Worm (Caenorhabditis elegans): ENCODE data around the gene srh-3.
"Not testable (repeated sequence)": the region's sequence is repeated elsewhere in the genome, so short reads cannot be mapped to it uniquely, and the experiment has no call there.

The srh-3 gene

DNA sequence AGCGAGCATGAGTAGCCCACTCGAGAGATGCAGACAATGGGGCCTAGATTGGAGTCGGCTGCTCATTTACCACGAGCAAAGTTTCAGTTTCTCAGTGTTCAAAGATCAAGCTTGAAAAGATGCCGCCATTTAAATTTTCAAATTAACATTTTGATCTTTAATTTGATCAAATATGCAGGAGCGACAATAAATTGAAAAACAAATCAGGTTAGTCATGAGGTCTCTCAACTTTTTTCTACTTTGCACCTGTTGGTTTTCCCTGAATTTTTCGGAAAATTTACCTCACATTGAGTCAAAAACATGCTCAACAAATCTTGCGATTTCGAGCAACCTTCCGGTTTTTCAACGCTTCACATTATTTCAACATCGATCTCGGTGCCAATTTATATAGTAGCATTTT is 2.9 kb downstream of the srh-3 start, which contains the start of gene srh-5:
Gene srh-5 (plus strand): TSS at position 301 of the 400 bp plus-strand sequence.
- TF ChIP-seq F13C5.2 (tag; optimal IDR thresholded peaks at IDR 0.05) (no peak), aly-1 (tag; optimal IDR thresholded peaks at IDR 0.05) (no peak), hmg-4 (GFP tag; optimal IDR thresholded peaks at IDR 0.05) (no peak), tbx-11 (GFP tag; IDR thresholded peaks at IDR 0.05) (no peak), ets-7 (tag; optimal IDR thresholded peaks at IDR 0.05) (no peak)

DNA sequence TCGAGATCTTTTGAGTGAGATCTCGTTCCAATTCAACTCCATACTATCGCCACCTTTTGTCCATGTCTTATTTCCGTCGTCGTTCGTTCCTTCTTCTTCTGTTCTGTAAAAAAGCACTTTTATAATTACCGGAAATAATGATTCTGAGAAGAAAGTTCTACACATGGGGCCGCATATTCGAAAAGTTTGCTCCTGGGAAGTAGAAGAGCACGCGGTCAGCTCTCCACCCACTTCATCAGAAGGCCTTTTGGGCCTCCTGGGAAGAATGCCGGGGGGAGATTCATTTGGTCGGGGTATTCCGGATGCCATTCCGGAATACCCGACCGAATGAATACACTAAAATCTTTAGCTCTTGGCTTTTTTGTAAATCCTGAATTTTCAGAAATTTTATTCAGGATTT is 10.1 kb downstream of the srh-3 start, which contains the start of gene Y46H3C.5:
Gene Y46H3C.5 (minus strand): TSS at position 2 of the 400 bp plus-strand sequence.
- TF ChIP-seq ama-1 (optimal IDR thresholded peaks at IDR 0.05); ets-7 (tag; optimal IDR thresholded peaks at IDR 0.05); flt-1 (GFP tag; IDR thresholded peaks at IDR 0.05): not testable (repeated sequence)

DNA sequence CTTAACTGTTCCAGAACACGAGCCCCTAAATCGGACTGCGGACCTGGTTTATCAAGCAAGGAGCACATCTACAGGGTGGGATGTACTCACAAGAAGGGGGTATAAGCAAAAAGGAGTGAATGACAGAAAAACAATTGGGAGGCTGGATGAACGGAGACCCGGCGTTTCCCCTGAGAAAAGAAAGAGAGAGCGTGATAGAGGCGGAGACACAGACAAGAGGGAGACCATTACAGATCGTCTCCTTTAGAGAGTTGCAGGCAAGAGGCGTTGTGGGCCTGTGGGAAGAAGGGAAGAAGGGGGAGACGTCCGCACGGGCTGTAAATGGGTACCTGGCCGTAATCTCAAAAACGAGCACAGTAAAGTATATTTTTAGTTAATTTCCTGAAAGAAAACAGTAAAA is 11.5 kb downstream of the srh-3 start, which contains the start of gene Y46H3C.7:
Gene Y46H3C.7 (minus strand): TSS at position 147 of the 400 bp plus-strand sequence.
- TF ChIP-seq tra-4 (tag; optimal IDR thresholded peaks at IDR 0.05); aly-1 (tag; optimal IDR thresholded peaks at IDR 0.05); scrt-1 (GFP tag; IDR thresholded peaks at IDR 0.05): not testable (repeated sequence)

DNA sequence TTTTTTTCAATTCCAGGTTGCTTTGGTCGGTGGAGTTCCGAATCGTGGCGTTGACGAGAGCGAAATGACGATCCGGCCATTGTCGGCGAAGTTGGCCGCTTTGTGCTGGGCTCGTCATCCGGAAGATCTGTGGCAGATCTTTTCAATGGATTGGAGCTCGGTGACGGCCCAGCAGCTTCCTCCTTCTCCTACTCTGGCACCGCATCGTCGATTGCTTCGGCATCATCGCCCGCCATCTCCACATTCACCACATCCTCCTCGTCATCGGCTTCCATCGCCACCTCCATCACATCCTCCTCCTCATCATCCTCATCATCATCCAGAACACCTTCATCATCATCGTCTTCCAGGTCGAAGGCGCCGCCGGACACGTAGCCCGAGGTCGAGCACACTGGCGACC is 16.0 kb downstream of the srh-3 start:
- TF ChIP-seq scrt-1 (GFP tag; IDR thresholded peaks at IDR 0.05) (0 out of 2 replicates have a peak, but pooled peaks have one; percentile 24), sea-1 (GFP tag; conservative IDR thresholded peaks at IDR 0.05) (no peak)

DNA sequence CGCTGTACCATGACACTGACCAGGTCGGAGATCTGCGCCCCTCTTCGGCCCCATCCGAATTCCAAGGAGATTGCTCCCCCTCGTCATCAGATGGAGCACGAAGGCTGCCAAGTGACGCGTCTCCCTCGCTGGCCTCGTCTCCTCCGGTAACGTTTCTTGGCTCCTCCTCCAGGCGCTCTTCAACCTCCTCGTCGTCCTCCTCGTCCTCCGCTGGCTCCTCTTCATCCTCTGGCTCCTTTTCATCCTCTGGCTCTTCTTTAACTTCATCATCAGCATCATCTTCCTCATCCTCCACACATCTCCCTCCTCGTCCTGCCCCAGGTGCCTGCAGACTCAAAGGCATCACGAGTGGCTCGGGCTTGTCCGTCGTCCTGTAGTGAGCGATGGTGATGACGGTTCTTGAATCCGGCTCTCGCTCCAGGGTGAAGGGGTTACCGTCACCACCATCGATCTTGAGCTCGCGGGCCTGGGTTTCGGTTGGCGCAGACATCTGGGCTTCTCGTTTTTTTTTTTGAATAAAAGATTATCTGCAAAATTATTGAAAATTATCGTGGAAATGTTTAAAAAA is 16.9 kb downstream of the srh-3 start:
- TF ChIP-seq F13C5.2 (tag; optimal IDR thresholded peaks at IDR 0.05) (no peak), tbx-37 (GFP tag; conservative IDR thresholded peaks at IDR 0.05) (no peak), flt-1 (GFP tag; IDR thresholded peaks at IDR 0.05) (no peak), ceh-36 (tag; optimal IDR thresholded peaks at IDR 0.05) (no peak), hmg-4 (GFP tag; optimal IDR thresholded peaks at IDR 0.05) (no peak), scrt-1 (GFP tag; IDR thresholded peaks at IDR 0.05) (no peak), ets-7 (tag; optimal IDR thresholded peaks at IDR 0.05) (no peak), B0310.2 (tag; optimal IDR thresholded peaks at IDR 0.05) (no peak), hmbx-1 (tag; optimal IDR thresholded peaks at IDR 0.05) (no peak), ama-1 (optimal IDR thresholded peaks at IDR 0.05) (no peak), tbx-11 (GFP tag; IDR thresholded peaks at IDR 0.05) (no peak), aly-1 (tag; optimal IDR thresholded peaks at IDR 0.05) (no peak), pes-1 (GFP tag; IDR thresholded peaks at IDR 0.05) (no peak), tra-4 (tag; optimal IDR thresholded peaks at IDR 0.05) (no peak), hnd-1 (tag; optimal IDR thresholded peaks at IDR 0.05) (no peak), ceh-13 (GFP tag; optimal IDR thresholded peaks at IDR 0.05) (no peak), sea-1 (GFP tag; conservative IDR thresholded peaks at IDR 0.05) (no peak)

DNA sequence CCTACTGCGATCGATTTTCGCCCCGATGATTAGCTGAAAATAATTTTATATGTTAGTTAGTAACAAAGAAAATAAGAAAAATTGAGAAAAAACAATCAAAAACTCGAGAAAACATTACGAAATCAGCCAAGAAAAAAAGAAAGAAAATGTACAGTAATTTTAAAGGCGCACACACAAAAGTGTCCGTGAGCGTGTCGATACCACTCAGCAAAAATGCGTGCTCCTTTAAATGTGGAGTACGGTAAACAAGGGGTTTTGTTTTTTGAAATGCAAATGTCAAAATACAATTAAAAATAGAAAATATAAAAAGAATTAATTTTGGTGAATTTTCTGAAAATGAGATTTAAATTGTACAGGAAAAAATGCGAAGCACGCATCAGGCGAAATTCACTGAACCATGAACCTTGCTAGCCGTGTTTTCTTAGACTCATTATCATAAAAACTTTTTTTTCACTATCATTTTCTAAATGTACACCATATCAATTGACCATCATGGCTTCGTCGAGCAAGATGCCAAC is 19.3 kb downstream of the srh-3 start, which contains the start of gene srw-90:
Gene srw-90 (plus strand): TSS at position 468 of the 518 bp plus-strand sequence.
- no peak for TF ChIP-seq scrt-1 (GFP tag; IDR thresholded peaks at IDR 0.05)
- TF ChIP-seq B0310.2 (tag; optimal IDR thresholded peaks at IDR 0.05), result no peak
- no peak for TF ChIP-seq ceh-13 (GFP tag; optimal IDR thresholded peaks at IDR 0.05)
- TF ChIP-seq ama-1 (optimal IDR thresholded peaks at IDR 0.05), result no peak
- no peak for TF ChIP-seq hmbx-1 (tag; optimal IDR thresholded peaks at IDR 0.05)
- no peak for TF ChIP-seq ceh-36 (tag; optimal IDR thresholded peaks at IDR 0.05)
- TF ChIP-seq ets-7 (tag; optimal IDR thresholded peaks at IDR 0.05), result no peak
- TF ChIP-seq sea-1 (GFP tag; conservative IDR thresholded peaks at IDR 0.05), result no peak
- no peak for TF ChIP-seq hmg-4 (GFP tag; optimal IDR thresholded peaks at IDR 0.05)
- no peak for TF ChIP-seq aly-1 (tag; optimal IDR thresholded peaks at IDR 0.05)

DNA sequence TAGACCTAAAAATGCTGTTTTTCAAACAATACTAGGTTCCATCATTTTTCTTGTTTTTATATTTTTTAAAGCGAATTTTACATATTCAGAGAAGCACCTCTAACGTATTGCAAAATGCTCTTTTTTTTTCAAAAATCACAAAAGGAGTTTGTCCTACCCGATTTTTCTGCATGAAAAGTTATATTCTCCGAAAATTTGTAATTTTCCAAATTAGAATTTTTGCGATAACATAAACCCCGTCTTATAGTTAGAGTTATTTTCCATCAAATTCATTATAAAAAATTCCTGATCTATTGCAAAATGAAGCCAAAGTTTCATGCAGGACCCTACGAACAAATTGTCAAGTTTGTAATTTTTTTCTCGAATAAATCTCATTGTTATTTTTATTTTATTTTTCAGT is 26.1 kb downstream of the srh-3 start, which contains the start of gene srw-99:
Gene srw-99 (plus strand): TSS at position 301 of the 400 bp plus-strand sequence.
- no peak for TF ChIP-seq ceh-36 (tag; optimal IDR thresholded peaks at IDR 0.05)
- no peak for TF ChIP-seq ama-1 (optimal IDR thresholded peaks at IDR 0.05)
- no peak for TF ChIP-seq tbx-11 (GFP tag; IDR thresholded peaks at IDR 0.05)
- TF ChIP-seq hnd-1 (tag; optimal IDR thresholded peaks at IDR 0.05), result no peak
- no peak for TF ChIP-seq flt-1 (GFP tag; IDR thresholded peaks at IDR 0.05)
- no peak for TF ChIP-seq ets-7 (tag; optimal IDR thresholded peaks at IDR 0.05)
- no peak for TF ChIP-seq tbx-37 (GFP tag; conservative IDR thresholded peaks at IDR 0.05)
- no peak for TF ChIP-seq aly-1 (tag; optimal IDR thresholded peaks at IDR 0.05)
- no peak for TF ChIP-seq tra-4 (tag; optimal IDR thresholded peaks at IDR 0.05)
- TF ChIP-seq sea-1 (GFP tag; conservative IDR thresholded peaks at IDR 0.05), result no peak
- no peak for TF ChIP-seq ceh-13 (GFP tag; optimal IDR thresholded peaks at IDR 0.05)
- TF ChIP-seq F13C5.2 (tag; optimal IDR thresholded peaks at IDR 0.05), result no peak
- no peak for TF ChIP-seq B0310.2 (tag; optimal IDR thresholded peaks at IDR 0.05)
- TF ChIP-seq scrt-1 (GFP tag; IDR thresholded peaks at IDR 0.05), result no peak
- no peak for TF ChIP-seq hmbx-1 (tag; optimal IDR thresholded peaks at IDR 0.05)
- no peak for TF ChIP-seq hmg-4 (GFP tag; optimal IDR thresholded peaks at IDR 0.05)

DNA sequence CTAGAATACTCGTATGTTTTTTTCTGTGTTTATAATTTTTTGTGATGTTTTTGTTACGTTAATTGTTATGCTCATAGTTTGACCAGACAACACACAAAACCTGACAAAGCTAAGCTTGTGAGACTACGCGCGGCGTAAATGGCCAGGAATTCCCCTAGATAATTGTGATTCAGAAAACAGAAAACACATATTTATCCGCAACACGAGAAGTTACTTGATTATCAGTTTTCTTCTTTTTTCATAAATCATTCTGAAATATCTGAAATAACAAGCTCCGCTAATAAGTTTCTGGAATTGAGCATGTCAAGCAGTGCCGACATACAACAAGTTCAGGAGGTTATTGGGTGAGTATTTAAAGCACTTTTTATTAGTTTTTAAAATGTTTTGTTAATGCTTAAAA is 28.5 kb downstream of the srh-3 start, which contains the start of gene srw-100:
Gene srw-100 (plus strand): TSS at position 301 of the 400 bp plus-strand sequence.
- TF ChIP-seq tbx-11 (GFP tag; IDR thresholded peaks at IDR 0.05) (no peak), hmg-4 (GFP tag; optimal IDR thresholded peaks at IDR 0.05) (no peak), flt-1 (GFP tag; IDR thresholded peaks at IDR 0.05) (no peak), scrt-1 (GFP tag; IDR thresholded peaks at IDR 0.05) (no peak), F13C5.2 (tag; optimal IDR thresholded peaks at IDR 0.05) (no peak), tra-4 (tag; optimal IDR thresholded peaks at IDR 0.05) (no peak), ets-7 (tag; optimal IDR thresholded peaks at IDR 0.05) (no peak), ceh-13 (GFP tag; optimal IDR thresholded peaks at IDR 0.05) (no peak), hmbx-1 (tag; optimal IDR thresholded peaks at IDR 0.05) (no peak), aly-1 (tag; optimal IDR thresholded peaks at IDR 0.05) (no peak), hnd-1 (tag; optimal IDR thresholded peaks at IDR 0.05) (no peak), ama-1 (optimal IDR thresholded peaks at IDR 0.05) (no peak), ceh-36 (tag; optimal IDR thresholded peaks at IDR 0.05) (no peak), tbx-37 (GFP tag; conservative IDR thresholded peaks at IDR 0.05) (no peak)

Measured in whole organism, early embryonic.